Worm (Caenorhabditis elegans) whole organism, late embryonic: ENCODE measurements around the gene Y55F3BL.4.

Experiments used
- ama-1 ChIP-seq: fragments of 150-350 bp; optimal IDR thresholded peaks from 2 replicates; lab custom pipeline; 2014
- ceh-2 ChIP-seq: sonication (generic microtip); optimal IDR thresholded peaks from 2 replicates; lab custom pipeline; 2016; ENCODE audit warnings: missing genotype, missing genetic modification characterization, missing compliant biosample characterization
- ceh-30 ChIP-seq: fragments of 150-350 bp; optimal IDR thresholded peaks from 2 replicates; lab custom pipeline; 2014; ENCODE audit warnings: missing biosample characterization, missing genetic modification characterization
- ceh-34 ChIP-seq: sonication (generic microtip); optimal IDR thresholded peaks from 2 replicates; lab custom pipeline; 2016; ENCODE audit warnings: mild to moderate bottlenecking, missing genetic modification characterization, missing compliant biosample characterization
- ceh-45 ChIP-seq: fragments of 200-800 bp; sonication (Bioruptor generic); IDR thresholded peaks from 2 replicates; pipeline ENCODE4 v1.3.6; 2022; ENCODE audit warnings: missing genetic modification reagents, missing genetic modification characterization, missing compliant biosample characterization
- ets-4 ChIP-seq: sonication (generic microtip); optimal IDR thresholded peaks from 2 replicates; lab custom pipeline; 2016; ENCODE audit warnings: missing genetic modification characterization, missing compliant biosample characterization
- eyg-1 ChIP-seq: sonication (generic microtip); optimal IDR thresholded peaks from 2 replicates; lab custom pipeline; 2016; ENCODE audit warnings: missing genotype, missing genetic modification characterization, missing compliant biosample characterization
- nhr-11 ChIP-seq: fragments of 150-350 bp; optimal IDR thresholded peaks from 2 replicates; lab custom pipeline; 2014; ENCODE audit warnings: missing biosample characterization, missing genetic modification characterization
- ref-2 ChIP-seq: sonication (generic microtip); optimal IDR thresholded peaks from 2 replicates; lab custom pipeline; 2016; ENCODE audit warnings: missing genetic modification characterization, missing compliant biosample characterization
- rnt-1 ChIP-seq: sonication (generic microtip); optimal IDR thresholded peaks from 2 replicates; lab custom pipeline; 2016; ENCODE audit warnings: missing genetic modification characterization, missing compliant biosample characterization
- sdc-2 ChIP-seq: sonication (generic microtip); optimal IDR thresholded peaks from 2 replicates; lab custom pipeline; 2016; ENCODE audit warnings: missing genotype, missing genetic modification characterization, missing compliant biosample characterization
- tbx-2 ChIP-seq: sonication (generic microtip); optimal IDR thresholded peaks from 2 replicates; lab custom pipeline; 2016; ENCODE audit warnings: missing genetic modification characterization, missing compliant biosample characterization
- unc-42 ChIP-seq: sonication (generic microtip); optimal IDR thresholded peaks from 2 replicates; lab custom pipeline; 2016; ENCODE audit warnings: missing genotype, missing genetic modification characterization, missing compliant biosample characterization

DNA sequence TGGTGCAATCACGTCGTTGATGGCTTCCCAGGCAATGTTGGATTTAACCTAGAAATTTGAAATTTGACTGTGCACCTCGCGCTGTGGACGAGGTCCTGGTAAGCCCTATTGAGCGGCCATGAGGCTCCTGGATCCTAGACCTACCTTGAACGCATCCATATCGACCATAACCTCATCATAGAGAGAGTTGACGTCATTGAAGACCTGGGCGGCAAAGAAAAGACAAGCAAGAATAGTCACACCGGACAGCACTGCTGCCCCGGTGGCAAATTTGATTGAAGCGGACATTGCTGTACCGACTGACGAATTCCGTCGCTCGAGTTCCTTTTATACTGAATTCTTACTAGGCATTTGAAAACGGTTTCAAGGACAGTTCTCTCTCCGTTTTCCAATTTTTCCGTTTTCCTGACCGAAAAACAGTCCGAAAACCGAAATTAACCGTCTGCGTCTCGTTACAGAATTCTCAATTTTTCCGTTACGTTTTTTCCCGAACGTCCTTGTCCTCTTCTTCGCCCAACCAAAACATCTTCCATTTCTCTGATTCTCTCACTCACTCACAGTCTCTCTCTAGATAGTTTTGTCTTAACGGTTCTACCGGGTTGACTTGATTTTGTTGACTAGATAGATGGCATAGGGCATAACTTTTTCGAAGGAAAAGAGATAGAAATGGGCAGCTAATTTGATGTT is 41.4 kb upstream of the Y55F3BL.4 start, which contains the start of gene col-103:
- TF ChIP-seq nhr-11 (no peak), ceh-2 (tag; lab: Kevin White, UChicago) (no peak), rnt-1 (no peak), ceh-34 (tag; lab: Kevin White, UChicago) (no peak), ceh-30 (tag; lab: Kevin White, UChicago) (no peak), tbx-2 (no peak), ama-1 (no peak), unc-42 (tag; lab: Kevin White, UChicago) (no peak), ceh-45 (GFP tag; lab: Robert Waterston, UW) (no peak), ref-2 (tag; lab: Kevin White, UChicago) (no peak), ets-4 (tag; lab: Kevin White, UChicago) (no peak), eyg-1 (tag; lab: Kevin White, UChicago) (no peak), sdc-2 (tag; lab: Kevin White, UChicago) (no peak)
